Worm (Caenorhabditis elegans) whole organism, early embryonic: ENCODE data around the gene fezf-1.
A peak's percentile ranks its signal among the peaks of the same experiment; 100 is the strongest.
"Not testable (repeated sequence)": the region's sequence is repeated elsewhere in the genome, so short reads cannot be mapped to it uniquely, and the experiment has no call there.

ENCODE experiments used
- B0310.2 ChIP-seq: sonication (generic microtip); optimal IDR thresholded peaks from 2 replicates; lab custom pipeline; 2016; ENCODE audit warnings: mild to moderate bottlenecking, missing genetic modification characterization, missing compliant biosample characterization
- F13C5.2 ChIP-seq: sonication (generic microtip); optimal IDR thresholded peaks from 2 replicates; lab custom pipeline; 2017; ENCODE audit warnings: mild to moderate bottlenecking, missing genetic modification characterization, inconsistent platforms, missing compliant biosample characterization
- aly-1 ChIP-seq: sonication (generic microtip); optimal IDR thresholded peaks from 2 replicates; lab custom pipeline; 2016; ENCODE audit warnings: missing genetic modification characterization, missing compliant biosample characterization
- ama-1 ChIP-seq: fragments of 150-350 bp; optimal IDR thresholded peaks from 2 replicates; lab custom pipeline; 2014
- ceh-13 ChIP-seq: fragments of 200-800 bp; sonication (Bioruptor generic); optimal IDR thresholded peaks from 2 replicates; lab custom pipeline; 2018; ENCODE audit warnings: mild to moderate bottlenecking, missing genetic modification characterization, missing compliant biosample characterization
- ceh-36 ChIP-seq: sonication (generic microtip); optimal IDR thresholded peaks from 2 replicates; lab custom pipeline; 2016; ENCODE audit warnings: missing genetic modification characterization, inconsistent platforms, missing compliant biosample characterization
- ets-7 ChIP-seq: sonication (generic microtip); optimal IDR thresholded peaks from 2 replicates; lab custom pipeline; 2016; ENCODE audit warnings: missing genotype, missing genetic modification characterization, missing compliant biosample characterization
- flt-1 ChIP-seq: fragments of 200-800 bp; sonication (Bioruptor generic); IDR thresholded peaks from 2 replicates; pipeline ENCODE4 v1.3.6; 2022; ENCODE audit warnings: missing genetic modification characterization, missing compliant biosample characterization
- hmbx-1 ChIP-seq: sonication (generic microtip); optimal IDR thresholded peaks from 2 replicates; lab custom pipeline; 2016; ENCODE audit warnings: mild to moderate bottlenecking, missing genetic modification characterization, missing compliant biosample characterization
- hmg-4 ChIP-seq: fragments of 200-800 bp; sonication (Bioruptor generic); optimal IDR thresholded peaks from 2 replicates; lab custom pipeline; 2018; ENCODE audit warnings: mild to moderate bottlenecking, missing genetic modification characterization, missing compliant biosample characterization
- hnd-1 ChIP-seq: sonication (generic microtip); optimal IDR thresholded peaks from 2 replicates; lab custom pipeline; 2016; ENCODE audit warnings: missing genetic modification characterization, missing compliant biosample characterization
- pes-1 ChIP-seq: fragments of 200-800 bp; sonication (Bioruptor generic); IDR thresholded peaks from 2 replicates; pipeline ENCODE4 v1.3.6; 2022; ENCODE audit warnings: missing genetic modification reagents, missing genetic modification characterization, missing compliant biosample characterization
- scrt-1 ChIP-seq: fragments of 200-800 bp; sonication (Bioruptor generic); IDR thresholded peaks from 2 replicates; pipeline ENCODE4 v1.3.6; 2022; ENCODE audit warnings: missing genetic modification characterization, missing compliant biosample characterization
- sea-1 ChIP-seq: fragments of 200-800 bp; sonication (Bioruptor generic); conservative IDR thresholded peaks from 2 replicates; pipeline ENCODE4 v1.3.6; 2022; ENCODE audit warnings: missing genetic modification characterization, missing compliant biosample characterization
- tbx-11 ChIP-seq: fragments of 200-800 bp; sonication (Bioruptor generic); IDR thresholded peaks from 2 replicates; pipeline ENCODE4 v1.3.6; 2022; ENCODE audit warnings: missing genetic modification characterization, missing compliant biosample characterization
- tbx-37 ChIP-seq: fragments of 200-800 bp; sonication (Bioruptor generic); conservative IDR thresholded peaks from 2 replicates; pipeline ENCODE4 v1.3.6; 2022; ENCODE audit warnings: missing genetic modification reagents, missing genetic modification characterization, missing compliant biosample characterization
- tra-4 ChIP-seq: sonication (generic microtip); optimal IDR thresholded peaks from 2 replicates; lab custom pipeline; 2017; ENCODE audit warnings: missing genetic modification characterization, missing compliant biosample characterization

Gene fezf-1

ce11 chrIV:13465797-13466196, at the start of gene fezf-1:
fezf-1 (plus strand) TSS chrIV:13466097.
- TF ChIP-seq ceh-13 (GFP tag; lab: Kevin White, UChicago): no peak
- TF ChIP-seq pes-1 (GFP tag; lab: Robert Waterston, UW): no peak
- no peak for TF ChIP-seq hmbx-1 (tag; lab: Kevin White, UChicago)
- no peak for TF ChIP-seq tra-4 (tag; lab: Kevin White, UChicago)
- no peak for TF ChIP-seq B0310.2 (tag; lab: Kevin White, UChicago)
- TF ChIP-seq F13C5.2 (tag; lab: Kevin White, UChicago): no peak
- no peak for TF ChIP-seq ama-1 (lab: Kevin White, UChicago)
- TF ChIP-seq ceh-36 (tag; lab: Kevin White, UChicago): no peak
- no peak for TF ChIP-seq aly-1
- TF ChIP-seq tbx-37: no peak
- TF ChIP-seq scrt-1 (GFP tag; lab: Robert Waterston, UW): no peak
- TF ChIP-seq hmg-4 (GFP tag; lab: Kevin White, UChicago): no peak
- TF ChIP-seq hnd-1 (tag; lab: Kevin White, UChicago): no peak
- TF ChIP-seq ets-7 (tag; lab: Kevin White, UChicago): no peak
- TF ChIP-seq sea-1 (GFP tag; lab: Robert Waterston, UW): no peak
- TF ChIP-seq flt-1 (GFP tag; lab: Robert Waterston, UW): no peak
- no peak for TF ChIP-seq tbx-11 (GFP tag; lab: Robert Waterston, UW)

- TF ChIP-seq scrt-1 (GFP tag; lab: Robert Waterston, UW) (no peak), ets-7 (tag; lab: Kevin White, UChicago) (no peak), ama-1 (lab: Kevin White, UChicago) (no peak), pes-1 (GFP tag; lab: Robert Waterston, UW) (no peak), tra-4 (tag; lab: Kevin White, UChicago) (no peak), F13C5.2 (tag; lab: Kevin White, UChicago) (no peak), B0310.2 (tag; lab: Kevin White, UChicago) (no peak), tbx-37 (no peak), hnd-1 (tag; lab: Kevin White, UChicago) (no peak), flt-1 (GFP tag; lab: Robert Waterston, UW) (no peak), hmg-4 (GFP tag; lab: Kevin White, UChicago) (no peak), tbx-11 (GFP tag; lab: Robert Waterston, UW) (no peak), sea-1 (GFP tag; lab: Robert Waterston, UW) (no peak)
These were observed 43.7 kb upstream of the fezf-1 start, which contains the start of gene nol-9 for ce11 chrIV:13422200-13422599. nol-9 (plus strand) TSS chrIV:13422500.

- TF ChIP-seq pes-1 (GFP tag; lab: Robert Waterston, UW) (no peak), ceh-36 (tag; lab: Kevin White, UChicago) (no peak), tbx-37 (no peak), hnd-1 (tag; lab: Kevin White, UChicago) (no peak), tbx-11 (GFP tag; lab: Robert Waterston, UW) (no peak), hmg-4 (GFP tag; lab: Kevin White, UChicago) (no peak)
These were observed 36.7 kb upstream of the fezf-1 start, which contains the start of gene K09B11.4 for ce11 chrIV:13429240-13429639. K09B11.4 (plus strand) TSS chrIV:13429540.

ce11 chrIV:13430137-13430536, 35.8 kb upstream of the fezf-1 start:
- TF ChIP-seq tbx-37 (0 out of 2 replicates have a peak, but pooled peaks have one; percentile 16), pes-1 (GFP tag; lab: Robert Waterston, UW) (0 out of 2 replicates have a peak, but pooled peaks have one; percentile 10)

ce11 chrIV:13433904-13434303, 32.0 kb upstream of the fezf-1 start, which contains the start of gene K09B11.5:
K09B11.5 (minus strand) TSS chrIV:13434004.
- TF ChIP-seq tbx-37; tra-4 (tag; lab: Kevin White, UChicago); flt-1 (GFP tag; lab: Robert Waterston, UW): not testable (repeated sequence)

ce11 chrIV:13443543-13443942, 22.4 kb upstream of the fezf-1 start:
- 0 out of 2 replicates have a peak, but pooled peaks have one; percentile 35 for TF ChIP-seq pes-1 (GFP tag; lab: Robert Waterston, UW)

ce11 chrIV:13445275-13445674, 20.6 kb upstream of the fezf-1 start, which contains the start of gene mam-3:
mam-3 (minus strand) TSS chrIV:13445375.
- no peak for TF ChIP-seq scrt-1 (GFP tag; lab: Robert Waterston, UW)
- TF ChIP-seq B0310.2 (tag; lab: Kevin White, UChicago): no peak
- no peak for TF ChIP-seq flt-1 (GFP tag; lab: Robert Waterston, UW)
- no peak for TF ChIP-seq aly-1

- TF ChIP-seq hnd-1 (tag; lab: Kevin White, UChicago) (no peak), pes-1 (GFP tag; lab: Robert Waterston, UW) (0 out of 2 replicates have a peak, but pooled peaks have one; percentile 11), scrt-1 (GFP tag; lab: Robert Waterston, UW) (no peak), hmg-4 (GFP tag; lab: Kevin White, UChicago) (no peak), ceh-36 (tag; lab: Kevin White, UChicago) (no peak), tra-4 (tag; lab: Kevin White, UChicago) (no peak), flt-1 (GFP tag; lab: Robert Waterston, UW) (no peak), ceh-13 (GFP tag; lab: Kevin White, UChicago) (no peak)
These were observed 15.2 kb upstream of the fezf-1 start for ce11 chrIV:13450740-13451139.
